Fruit fly (Drosophila melanogaster): ENCODE data around the gene Tsp66E.
A peak's percentile ranks its signal among the peaks of the same experiment; 100 is the strongest.

Gene Tsp66E

dm6 chr3L:8891167-8891618 is 21.1 kb upstream of the Tsp66E start, which contains the start of gene Mcm7 (continued):
- TF ChIP-seq NC2α (GFP tag; optimal IDR thresholded peaks at IDR 0.05): no peak
- TF ChIP-seq CG2116 (GFP tag; optimal IDR thresholded peaks at IDR 0.05): peak; percentile 58
- TF ChIP-seq sna (GFP tag; IDR thresholded peaks at IDR 0.05; ENCODE audit: partially characterized antibody): peak; percentile 41; the same call in 1 of the 2 replicates
- TF ChIP-seq Dll (GFP tag; IDR thresholded peaks at IDR 0.05; ENCODE audit: partially characterized antibody): peak; percentile 70; the same call in 2 of the 4 replicates
- TF ChIP-seq Dek (tag; optimal IDR thresholded peaks at IDR 0.05): no peak
- no peak for TF ChIP-seq cad (GFP tag; optimal IDR thresholded peaks at IDR 0.05)
- TF ChIP-seq CG10979 (tag; optimal IDR thresholded peaks at IDR 0.05): no peak
- no peak for TF ChIP-seq Ravus (GFP tag; IDR thresholded peaks at IDR 0.05)
- no peak for TF ChIP-seq CG33557 (GFP tag; optimal IDR thresholded peaks at IDR 0.05)
- peak; percentile 25 for TF ChIP-seq zen (tag; optimal IDR thresholded peaks at IDR 0.05)
- TF ChIP-seq amos (GFP tag; IDR thresholded peaks at IDR 0.05; ENCODE audit: partially characterized antibody): peak; percentile 64
- no peak for TF ChIP-seq fu2 (GFP tag; optimal IDR thresholded peaks at IDR 0.05)
- TF ChIP-seq CG15696 (tag; optimal IDR thresholded peaks at IDR 0.05): no peak
- TF ChIP-seq vvl (GFP tag; IDR thresholded peaks at IDR 0.05): no peak
- TF ChIP-seq Lhr (GFP tag; optimal IDR thresholded peaks at IDR 0.05): peak; percentile 77
- no peak for TF ChIP-seq CG12942 (GFP tag; optimal IDR thresholded peaks at IDR 0.05)
- no peak for TF ChIP-seq CG1024 (GFP tag; IDR thresholded peaks at IDR 0.05)
- no peak for TF ChIP-seq CG15514 (GFP tag; optimal IDR thresholded peaks at IDR 0.05)
- no peak for TF ChIP-seq NK7.1 (GFP tag; optimal IDR thresholded peaks at IDR 0.05)
- peak; percentile 71 for TF ChIP-seq E2f1 (GFP tag; IDR thresholded peaks at IDR 0.05)
- TF ChIP-seq trem (tag; optimal IDR thresholded peaks at IDR 0.05): peak; percentile 44
- TF ChIP-seq row (GFP tag; IDR thresholded peaks at IDR 0.05): peak; percentile 41
- peak; percentile 22 for TF ChIP-seq stwl (tag; optimal IDR thresholded peaks at IDR 0.05)
- peak; percentile 72 for TF ChIP-seq CTCF (GFP tag; optimal IDR thresholded peaks at IDR 0.05)
- peak; percentile 52 for TF ChIP-seq CG5180 (GFP tag; optimal IDR thresholded peaks at IDR 0.05)
- TF ChIP-seq ci (GFP tag; IDR thresholded peaks at IDR 0.05): no peak
- TF ChIP-seq CG4617 (GFP tag; optimal IDR thresholded peaks at IDR 0.05; ENCODE audit: borderline replicate concordance): peak; percentile 8
- no peak for TF ChIP-seq CG32772 (GFP tag; IDR thresholded peaks at IDR 0.05)
- TF ChIP-seq CG11247 (GFP tag; IDR thresholded peaks at IDR 0.05): no peak
- TF ChIP-seq Neu2 (GFP tag; optimal IDR thresholded peaks at IDR 0.05; ENCODE audit: borderline replicate concordance): no peak
- TF ChIP-seq CG12155 (GFP tag; optimal IDR thresholded peaks at IDR 0.05): no peak
- TF ChIP-seq Max (GFP tag; optimal IDR thresholded peaks at IDR 0.05): no peak
- TF ChIP-seq ERR (GFP tag; optimal IDR thresholded peaks at IDR 0.05): no peak
- no peak for TF ChIP-seq CG12299 (tag; optimal IDR thresholded peaks at IDR 0.05)
- peak; percentile 51 for TF ChIP-seq CG8478 (optimal IDR thresholded peaks at IDR 0.05)
- TF ChIP-seq tio (GFP tag; optimal IDR thresholded peaks at IDR 0.05): no peak
- peak; percentile 48 for TF ChIP-seq Dip3 (GFP tag; optimal IDR thresholded peaks at IDR 0.05)
- TF ChIP-seq inv (GFP tag; IDR thresholded peaks at IDR 0.05; ENCODE audit: partially characterized antibody): peak; percentile 45; the same call in 1 of the 2 replicates
- no peak for TF ChIP-seq sug (tag; optimal IDR thresholded peaks at IDR 0.05)
- no peak for TF ChIP-seq Nf-YB (GFP tag; optimal IDR thresholded peaks at IDR 0.05)
- no peak for TF ChIP-seq crp (GFP tag; optimal IDR thresholded peaks at IDR 0.05)
- no peak for TF ChIP-seq CG17829 (tag; optimal IDR thresholded peaks at IDR 0.05)
- TF ChIP-seq Dfd (GFP tag; optimal IDR thresholded peaks at IDR 0.05): no peak
- TF ChIP-seq CG12391 (tag; optimal IDR thresholded peaks at IDR 0.05): peak; percentile 28
- TF ChIP-seq MTF-1 (GFP tag; optimal IDR thresholded peaks at IDR 0.05; ENCODE audit: borderline replicate concordance): no peak
- TF ChIP-seq wdn (GFP tag; IDR thresholded peaks at IDR 0.05): no peak
- no peak for TF ChIP-seq CG10366 (GFP tag; IDR thresholded peaks at IDR 0.05)
- TF ChIP-seq CG6791 (GFP tag; IDR thresholded peaks at IDR 0.05; ENCODE audit: partially characterized antibody): peak; percentile 27; the same call in 1 of the 3 replicates
- no peak for TF ChIP-seq YL-1 (GFP tag; optimal IDR thresholded peaks at IDR 0.05)
- peak; percentile 6; the same call in 1 of the 3 replicates for TF ChIP-seq CG11560 (tag; IDR thresholded peaks at IDR 0.05)
- TF ChIP-seq Dref (GFP tag; IDR thresholded peaks at IDR 0.05): peak; percentile 39; the same call in 1 of the 2 replicates
